Worm (Caenorhabditis elegans) whole organism, L4 larva: Measurements from ENCODE around the gene unc-30.

Experiments
- T20F7.1 ChIP-seq: fragments of 200-800 bp; sonication (Bioruptor generic); optimal IDR thresholded peaks from 2 replicates; lab custom pipeline; 2018; ENCODE audit warnings: mild to moderate bottlenecking, missing genetic modification characterization, missing compliant biosample characterization
- ama-1 ChIP-seq: fragments of 150-350 bp; optimal IDR thresholded peaks from 2 replicates; lab custom pipeline; 2014; ENCODE audit warnings: inconsistent platforms, mixed read lengths
- lin-39 ChIP-seq: fragments of 150-350 bp; optimal IDR thresholded peaks from 2 replicates; lab custom pipeline; 2014; ENCODE audit warnings: missing biosample characterization, missing genetic modification reagents, missing genetic modification characterization
- lir-3 ChIP-seq: sonication (generic microtip); optimal IDR thresholded peaks from 2 replicates; lab custom pipeline; 2016; ENCODE audit warnings: mild to moderate bottlenecking, missing genetic modification characterization, missing compliant biosample characterization
- nhr-10 ChIP-seq: fragments of 150-350 bp; optimal IDR thresholded peaks from 2 replicates; lab custom pipeline; 2014; ENCODE audit warnings: missing biosample characterization, missing genetic modification characterization
- nhr-76 ChIP-seq: fragments of 150-350 bp; optimal IDR thresholded peaks from 2 replicates; lab custom pipeline; 2014; ENCODE audit warnings: missing biosample characterization, missing genetic modification characterization
- pha-4 ChIP-seq, 2 experiments: fragments of 150-350 bp in 1 of 2; fragments of 200-800 bp in 1 of 2; sonication (Bioruptor generic) in 1 of 2; IDR thresholded peaks in 1 of 2; optimal IDR thresholded peaks in 1 of 2; 2 replicates each; pipeline versions ENCODE4 v1.3.6 to Lab custom; 2014 to 2022; ENCODE audit warnings: missing genetic modification characterization in 2 of 2, missing genetic modification reagents in 2 of 2, missing biosample characterization in 1 of 2, missing compliant biosample characterization in 1 of 2
- php-3 ChIP-seq: fragments of 200-800 bp; sonication (Bioruptor generic); IDR thresholded peaks from 2 replicates; pipeline ENCODE4 v1.3.6; 2022; ENCODE audit warnings: missing genetic modification reagents, missing genetic modification characterization, missing compliant biosample characterization
- unc-39 ChIP-seq: sonication (generic microtip); optimal IDR thresholded peaks from 2 replicates; lab custom pipeline; 2017; ENCODE audit warnings: missing biosample characterization, missing genetic modification characterization
- unc-62 ChIP-seq, 3 experiments: fragments of 150-350 bp in 1 of 3; sonication (generic microtip); optimal IDR thresholded peaks in 2 of 3; peaks in 1 of 3; 1 replicate in 1 of 3; 2 replicates in 2 of 3; lab custom pipeline; 2014 to 2017; ENCODE audit warnings: missing biosample characterization in 3 of 3, missing genetic modification characterization in 3 of 3, missing genetic modification reagents in 3 of 3, missing genotype in 1 of 3
- zag-1 ChIP-seq: fragments of 150-350 bp; optimal IDR thresholded peaks from 2 replicates; lab custom pipeline; 2014; ENCODE audit warnings: missing biosample characterization, missing genetic modification characterization

DNA sequence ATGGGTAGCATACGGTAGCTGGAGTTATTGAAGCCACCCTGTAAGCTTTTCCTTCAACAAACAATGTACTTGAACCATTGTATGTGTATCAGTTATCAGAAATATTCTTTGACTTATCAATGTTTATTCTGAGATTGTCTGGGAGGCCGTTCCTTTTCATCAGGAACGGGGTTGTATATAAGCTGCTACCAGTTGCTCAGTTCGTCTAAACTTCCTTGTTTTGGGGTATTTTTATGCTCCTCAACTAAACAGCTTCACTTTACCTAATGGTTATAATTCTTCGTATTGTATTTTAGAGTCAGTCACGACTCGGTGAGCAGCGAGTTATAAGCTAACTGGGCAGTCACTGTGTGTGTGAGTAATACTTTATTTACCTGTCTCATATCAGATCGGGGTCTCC is 33.1 kb upstream of the unc-30 start:
- TF ChIP-seq unc-39 (tag; lab: Kevin White, UChicago): no peak
- TF ChIP-seq pha-4 (GFP tag; IDR thresholded peaks at IDR 0.05; lab: Robert Waterston, UW): no peak
- no peak for TF ChIP-seq pha-4 (tag; optimal IDR thresholded peaks at IDR 0.05; lab: Kevin White, UChicago)
- TF ChIP-seq zag-1 (tag; lab: Kevin White, UChicago): no peak
- no peak for TF ChIP-seq ama-1 (lab: Kevin White, UChicago)
- TF ChIP-seq unc-62 (GFP tag; optimal IDR thresholded peaks at IDR 0.05 in 1 of 2; lab: Kevin White, UChicago): peak in 1 of 2 experiments; percentile 91
- TF ChIP-seq unc-62 (tag; optimal IDR thresholded peaks at IDR 0.05; lab: Kevin White, UChicago): no peak
- no peak for TF ChIP-seq php-3 (GFP tag; lab: Robert Waterston, UW)
- TF ChIP-seq lir-3 (tag; lab: Kevin White, UChicago): no peak
- TF ChIP-seq lin-39: no peak
- no peak for TF ChIP-seq T20F7.1
- no peak for TF ChIP-seq nhr-76 (tag; lab: Kevin White, UChicago)
- TF ChIP-seq nhr-10 (tag; lab: Kevin White, UChicago): no peak
